Worm (Caenorhabditis elegans) whole organism, mixed stage, embryonic: Measurements from ENCODE around the gene C24B5.4.
A peak's percentile ranks its signal among the peaks of the same experiment; 100 is the strongest.

Source experiments
- M03D4.4 ChIP-seq: sonication (generic microtip); optimal IDR thresholded peaks from 2 replicates; lab custom pipeline; 2017; ENCODE audit warnings: mild to moderate bottlenecking, missing genetic modification characterization, missing compliant biosample characterization
- bed-3 ChIP-seq: fragments of 200-800 bp; sonication (Bioruptor generic); optimal IDR thresholded peaks from 3 replicates; lab custom pipeline; 2018; ENCODE audit warnings: mild to moderate bottlenecking, missing genetic modification characterization, moderate library complexity, missing compliant biosample characterization
- blmp-1 ChIP-seq: fragments of 150-350 bp; optimal IDR thresholded peaks from 2 replicates; lab custom pipeline; 2014; ENCODE audit warnings: missing biosample characterization, missing genetic modification characterization
- ceh-43 ChIP-seq: fragments of 200-800 bp; sonication (Bioruptor generic); optimal IDR thresholded peaks from 2 replicates; lab custom pipeline; 2018; ENCODE audit warnings: mild to moderate bottlenecking, missing genetic modification characterization, moderate library complexity, missing compliant biosample characterization
- ceh-83 ChIP-seq: fragments of 200-800 bp; sonication (Bioruptor generic); optimal IDR thresholded peaks from 2 replicates; lab custom pipeline; 2018; ENCODE audit warnings: mild to moderate bottlenecking, missing genetic modification characterization, missing compliant biosample characterization
- ces-1 ChIP-seq: fragments of 150-350 bp; optimal IDR thresholded peaks from 2 replicates; lab custom pipeline; 2014; ENCODE audit warnings: missing biosample characterization, missing genetic modification reagents, missing genetic modification characterization
- cnd-1 ChIP-seq: fragments of 200-800 bp; sonication (Bioruptor generic); optimal IDR thresholded peaks from 2 replicates; lab custom pipeline; 2018; ENCODE audit warnings: mild to moderate bottlenecking, missing genetic modification characterization, missing compliant biosample characterization
- drap-1 ChIP-seq: fragments of 200-800 bp; sonication (Bioruptor generic); optimal IDR thresholded peaks from 3 replicates; lab custom pipeline; 2018; ENCODE audit warnings: mild to moderate bottlenecking, missing genetic modification characterization, missing compliant biosample characterization
- elt-1 ChIP-seq: sonication (generic microtip); optimal IDR thresholded peaks from 2 replicates; lab custom pipeline; 2017; ENCODE audit warnings: missing genetic modification characterization, mild to moderate bottlenecking, missing compliant biosample characterization, antibody characterized with exemption, moderate library complexity, borderline replicate concordance; ENCODE audit not compliant: insufficient read depth
- elt-3 ChIP-seq: fragments of 150-350 bp; optimal IDR thresholded peaks from 2 replicates; lab custom pipeline; 2014; ENCODE audit warnings: missing biosample characterization, missing genetic modification characterization
- flh-1 ChIP-seq: fragments of 200-800 bp; sonication (Bioruptor generic); optimal IDR thresholded peaks from 2 replicates; lab custom pipeline; 2018; ENCODE audit warnings: mild to moderate bottlenecking, missing genetic modification characterization, moderate library complexity, missing compliant biosample characterization
- ham-2 ChIP-seq: fragments of 200-800 bp; sonication (Bioruptor generic); optimal IDR thresholded peaks from 2 replicates; lab custom pipeline; 2018; ENCODE audit warnings: mild to moderate bottlenecking, missing genetic modification characterization, missing compliant biosample characterization
- hlh-1 ChIP-seq: fragments of 150-350 bp; optimal IDR thresholded peaks from 2 replicates; lab custom pipeline; 2014; ENCODE audit warnings: missing biosample characterization, missing genetic modification reagents, missing genetic modification characterization
- lin-13 ChIP-seq: fragments of 150-350 bp; optimal IDR thresholded peaks from 2 replicates; lab custom pipeline; 2014; ENCODE audit warnings: missing biosample characterization, missing genetic modification characterization
- lin-32 ChIP-seq: fragments of 200-800 bp; sonication (Bioruptor generic); optimal IDR thresholded peaks from 2 replicates; lab custom pipeline; 2018; ENCODE audit warnings: mild to moderate bottlenecking, missing genetic modification characterization, missing compliant biosample characterization
- lsy-2 ChIP-seq: fragments of 150-350 bp; optimal IDR thresholded peaks from 2 replicates; lab custom pipeline; 2014; ENCODE audit warnings: missing biosample characterization, missing genetic modification characterization
- mab-5 ChIP-seq: fragments of 150-350 bp; optimal IDR thresholded peaks from 2 replicates; lab custom pipeline; 2014; ENCODE audit warnings: missing biosample characterization, missing genetic modification characterization
- mep-1 ChIP-seq: fragments of 150-350 bp; optimal IDR thresholded peaks from 2 replicates; lab custom pipeline; 2017; ENCODE audit warnings: missing biosample characterization, missing genetic modification reagents, missing genetic modification characterization, inconsistent platforms
- mls-2 ChIP-seq: sonication (generic microtip); optimal IDR thresholded peaks from 2 replicates; lab custom pipeline; 2016; ENCODE audit warnings: mild to moderate bottlenecking, missing genetic modification characterization, moderate library complexity, missing compliant biosample characterization
- nhr-12 ChIP-seq: fragments of 150-350 bp; optimal IDR thresholded peaks from 2 replicates; lab custom pipeline; 2014; ENCODE audit warnings: missing biosample characterization, missing genetic modification characterization
- nhr-2 ChIP-seq: fragments of 150-350 bp; optimal IDR thresholded peaks from 2 replicates; lab custom pipeline; 2014; ENCODE audit warnings: missing biosample characterization, missing genetic modification characterization
- nhr-237 ChIP-seq: fragments of 150-350 bp; optimal IDR thresholded peaks from 2 replicates; lab custom pipeline; 2014; ENCODE audit warnings: missing biosample characterization, missing genetic modification characterization
- nhr-28 ChIP-seq: fragments of 150-350 bp; optimal IDR thresholded peaks from 2 replicates; lab custom pipeline; 2014; ENCODE audit warnings: missing biosample characterization, missing genetic modification characterization
- nhr-76 ChIP-seq: sonication (generic microtip); optimal IDR thresholded peaks from 2 replicates; lab custom pipeline; 2017; ENCODE audit warnings: missing biosample characterization, missing genetic modification characterization
- pha-4 ChIP-seq: fragments of 150-350 bp; optimal IDR thresholded peaks from 2 replicates; lab custom pipeline; 2018; ENCODE audit warnings: missing biosample characterization, missing genetic modification reagents, missing genetic modification characterization
- sem-2 ChIP-seq: fragments of 200-800 bp; sonication (Bioruptor generic); optimal IDR thresholded peaks from 2 replicates; lab custom pipeline; 2018; ENCODE audit warnings: mild to moderate bottlenecking, missing genetic modification characterization, missing compliant biosample characterization
- snpc-4 ChIP-seq: fragments of 150-350 bp; optimal IDR thresholded peaks from 2 replicates; lab custom pipeline; 2014; ENCODE audit warnings: missing biosample characterization, missing genetic modification characterization
- sptf-1 ChIP-seq: sonication (generic microtip); optimal IDR thresholded peaks from 2 replicates; lab custom pipeline; 2017; ENCODE audit warnings: mild to moderate bottlenecking, missing genetic modification characterization, moderate library complexity, missing compliant biosample characterization
- tbx-8 ChIP-seq: fragments of 200-800 bp; sonication (Bioruptor generic); optimal IDR thresholded peaks from 2 replicates; lab custom pipeline; 2018; ENCODE audit warnings: mild to moderate bottlenecking, missing genetic modification characterization, moderate library complexity, missing compliant biosample characterization
- unc-120 ChIP-seq: sonication (generic microtip); optimal IDR thresholded peaks from 2 replicates; lab custom pipeline; 2017; ENCODE audit warnings: missing genetic modification characterization, missing compliant biosample characterization; ENCODE audit not compliant: poor library complexity, severe bottlenecking
- unc-39 ChIP-seq: fragments of 150-350 bp; optimal IDR thresholded peaks from 2 replicates; lab custom pipeline; 2014; ENCODE audit warnings: missing biosample characterization, missing genetic modification characterization
- unc-62 ChIP-seq: fragments of 150-350 bp; optimal IDR thresholded peaks from 2 replicates; lab custom pipeline; 2014; ENCODE audit warnings: missing biosample characterization, missing genetic modification reagents, missing genetic modification characterization
- zip-8 ChIP-seq: fragments of 150-350 bp; optimal IDR thresholded peaks from 2 replicates; lab custom pipeline; 2014; ENCODE audit warnings: missing biosample characterization, missing genetic modification characterization
- ztf-11 ChIP-seq: fragments of 150-350 bp; optimal IDR thresholded peaks from 2 replicates; lab custom pipeline; 2014; ENCODE audit warnings: missing biosample characterization, missing genetic modification characterization

The C24B5.4 gene

DNA sequence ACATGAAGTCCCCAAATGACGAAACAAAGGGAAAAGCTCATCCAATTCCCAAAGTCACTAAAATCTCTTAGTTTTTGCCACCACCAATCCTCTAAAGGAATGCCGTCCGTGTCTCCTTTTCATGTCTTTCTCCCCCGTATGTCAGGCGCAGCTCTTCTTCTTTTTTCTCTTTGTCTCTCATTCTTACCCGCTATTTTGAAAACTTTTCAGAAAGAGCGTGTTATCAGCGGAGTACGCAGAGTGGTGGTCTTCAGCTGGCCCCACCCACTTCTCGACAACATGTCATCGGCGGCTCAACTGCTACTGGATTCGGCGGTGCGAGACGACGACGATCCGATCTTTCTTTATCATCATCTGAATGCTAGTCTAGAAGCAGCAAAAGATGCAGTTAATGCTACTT, 5.7 kb downstream of the C24B5.4 start, which contains the start of gene sphr-1:
Gene sphr-1, plus strand, starts transcription at position 205 of the 400 bp plus-strand sequence.
- no peak for TF ChIP-seq ztf-11
- no peak for TF ChIP-seq mep-1 (tag; lab: Kevin White, UChicago)
- TF ChIP-seq lsy-2: no peak
- TF ChIP-seq snpc-4 (tag; lab: Kevin White, UChicago): no peak
- no peak for TF ChIP-seq elt-3 (tag; lab: Kevin White, UChicago)
- no peak for TF ChIP-seq bed-3
- TF ChIP-seq tbx-8 (GFP tag; lab: Kevin White, UChicago): no peak
- TF ChIP-seq unc-62: no peak
- no peak for TF ChIP-seq nhr-2
- no peak for TF ChIP-seq flh-1
- TF ChIP-seq elt-1 (tag; lab: Kevin White, UChicago): no peak
- no peak for TF ChIP-seq pha-4

DNA sequence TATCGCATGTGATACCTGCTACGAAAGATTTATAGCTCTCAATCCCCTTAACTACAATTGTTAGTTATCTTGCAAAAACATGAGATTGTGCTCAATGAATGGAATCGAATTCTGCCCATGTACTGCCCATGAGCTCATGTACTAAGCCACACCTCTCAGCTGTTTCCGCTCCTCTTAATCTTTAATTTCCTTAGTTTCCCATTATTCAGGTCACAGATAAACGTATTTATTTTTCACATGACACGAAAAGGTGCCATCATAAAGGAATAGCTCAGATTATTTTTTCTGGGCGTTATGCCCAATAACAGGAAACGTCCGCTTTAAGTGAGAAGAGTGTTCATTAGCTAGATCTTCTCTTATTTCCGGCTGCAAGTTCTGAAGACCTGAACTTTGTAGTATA, 11.1 kb downstream of the C24B5.4 start:
- no peak for TF ChIP-seq pha-4
- TF ChIP-seq nhr-76 (tag; lab: Kevin White, UChicago): no peak
- TF ChIP-seq hlh-1 (tag; lab: Kevin White, UChicago): no peak
- TF ChIP-seq flh-1: no peak
- no peak for TF ChIP-seq nhr-237
- no peak for TF ChIP-seq blmp-1 (tag; lab: Kevin White, UChicago)
- no peak for TF ChIP-seq mep-1 (tag; lab: Kevin White, UChicago)
- TF ChIP-seq unc-39 (tag; lab: Kevin White, UChicago): no peak
- TF ChIP-seq cnd-1 (tag; lab: Kevin White, UChicago): no peak
- TF ChIP-seq bed-3: no peak

DNA sequence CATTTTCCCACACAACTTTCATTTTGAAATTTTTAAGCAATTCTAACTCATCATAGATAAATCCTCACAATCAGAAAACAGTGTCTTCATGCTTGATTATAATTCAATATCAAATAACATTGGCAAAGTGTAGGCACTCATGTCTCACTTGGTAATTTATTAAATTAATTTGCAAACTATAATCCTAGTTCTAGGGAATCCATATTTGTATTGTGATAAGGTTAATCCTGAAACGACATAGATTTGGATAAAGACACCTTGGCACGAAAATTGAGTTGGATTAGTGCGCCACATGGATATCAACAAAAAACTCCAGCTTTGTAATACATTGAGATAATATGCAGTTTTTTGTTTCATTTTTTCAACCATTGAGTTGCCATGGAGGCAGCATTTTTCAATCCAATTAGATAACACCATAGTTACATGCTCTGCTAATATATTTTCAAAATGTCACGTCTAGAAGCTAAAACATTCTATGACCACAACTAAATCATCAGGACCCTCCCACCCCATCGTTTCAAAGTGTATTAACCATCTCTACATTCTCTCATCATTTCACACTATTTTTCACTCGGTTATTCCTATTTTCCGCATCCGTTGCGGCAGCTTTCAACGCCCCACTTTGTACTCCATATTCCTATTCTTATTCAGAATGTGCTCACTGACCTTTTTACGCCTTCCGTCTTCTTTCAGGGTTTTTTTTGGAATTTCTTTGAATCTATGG, 13.2 kb downstream of the C24B5.4 start:
- no peak for TF ChIP-seq blmp-1 (tag; lab: Kevin White, UChicago)
- peak; percentile 78 for TF ChIP-seq ces-1
- TF ChIP-seq, all 35 proteins: peak for 1

DNA sequence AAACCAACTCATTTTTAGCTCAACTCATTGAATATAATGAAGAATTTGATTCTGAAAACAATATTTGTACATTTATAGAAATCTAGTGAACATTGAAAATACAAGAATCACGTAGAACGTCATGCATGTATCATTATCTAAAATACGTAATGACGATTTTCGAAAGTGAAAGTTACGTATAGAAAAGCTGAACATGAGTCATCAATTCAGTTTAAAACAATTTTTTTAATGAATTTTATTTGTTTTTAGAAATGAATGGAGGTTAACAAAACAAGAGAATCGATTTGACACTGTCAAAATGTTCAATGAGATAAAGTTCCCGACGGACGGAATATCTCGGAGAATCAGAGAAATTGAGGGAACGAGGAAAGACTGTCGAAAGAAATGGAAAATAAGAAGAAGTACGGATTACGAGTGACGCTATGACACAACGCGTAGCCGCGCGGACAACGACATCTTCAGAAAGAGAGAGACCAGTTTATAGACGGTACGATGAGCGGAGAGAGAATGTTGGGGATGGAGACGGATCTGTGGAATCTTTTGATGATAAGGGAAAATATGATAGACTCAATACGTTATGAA, 15.4 kb downstream of the C24B5.4 start, which contains the start of gene ptr-1:
Gene ptr-1, minus strand, starts transcription at position 51 of the 582 bp plus-strand sequence.
- TF ChIP-seq unc-120 (tag; lab: Kevin White, UChicago) (no peak), zip-8 (tag; lab: Kevin White, UChicago) (no peak), ham-2 (GFP tag; lab: Kevin White, UChicago) (peak; percentile 13), blmp-1 (tag; lab: Kevin White, UChicago) (peak; percentile 32), elt-1 (tag; lab: Kevin White, UChicago) (no peak), mab-5 (tag; lab: Kevin White, UChicago) (no peak), nhr-12 (no peak)

DNA sequence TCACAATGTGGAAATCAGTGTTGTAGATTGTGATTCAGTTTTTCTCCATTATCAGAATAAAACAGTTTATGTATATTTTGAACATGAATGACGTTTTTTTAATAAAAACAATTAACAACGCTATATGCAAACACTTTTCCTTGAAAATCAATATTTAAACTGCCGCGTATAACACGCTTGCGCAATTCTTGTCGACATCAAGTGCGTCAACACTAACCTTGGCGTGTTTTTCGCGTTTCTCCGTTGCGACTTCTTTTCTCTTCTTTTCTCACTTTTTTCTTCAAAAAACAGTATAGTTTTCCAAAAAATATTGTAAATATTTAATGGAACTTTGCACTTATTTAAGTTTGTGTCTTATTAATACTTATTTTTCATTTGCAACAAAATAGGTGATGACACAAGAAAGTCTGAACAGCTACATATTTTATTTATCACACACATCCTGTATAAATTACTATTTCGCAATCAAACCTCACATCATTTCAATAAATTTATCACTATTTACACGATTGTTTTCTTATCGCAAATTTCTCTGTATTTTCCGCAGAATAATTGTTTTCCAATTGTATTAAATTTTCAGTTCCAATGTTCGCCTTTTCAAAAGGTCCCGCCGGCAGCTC, 21.8 kb downstream of the C24B5.4 start, which contains the start of gene spas-1:
Gene spas-1, plus strand, starts transcription at position 572 of the 620 bp plus-strand sequence.
- TF ChIP-seq M03D4.4 (tag; lab: Kevin White, UChicago): peak; percentile 60
- TF ChIP-seq nhr-28: no peak
- no peak for TF ChIP-seq sptf-1 (tag; lab: Kevin White, UChicago)
- TF ChIP-seq mab-5 (tag; lab: Kevin White, UChicago): no peak
- TF ChIP-seq drap-1 (GFP tag; lab: Kevin White, UChicago): peak; percentile 34
- no peak for TF ChIP-seq ceh-83 (GFP tag; lab: Kevin White, UChicago)
- peak; percentile 56 for TF ChIP-seq ceh-43 (GFP tag; lab: Kevin White, UChicago)
- peak; percentile 62 for TF ChIP-seq zip-8 (tag; lab: Kevin White, UChicago)
- TF ChIP-seq lin-32 (GFP tag; lab: Kevin White, UChicago): peak; percentile 42
- no peak for TF ChIP-seq lsy-2
- TF ChIP-seq lin-13: peak; percentile 78
- TF ChIP-seq sem-2: no peak
- peak; percentile 86 for TF ChIP-seq nhr-237
- TF ChIP-seq mep-1 (tag; lab: Kevin White, UChicago): peak; percentile 93
- TF ChIP-seq pha-4: peak; percentile 84
- no peak for TF ChIP-seq elt-1 (tag; lab: Kevin White, UChicago)
- peak; percentile 15 for TF ChIP-seq nhr-2
- TF ChIP-seq mls-2 (tag; lab: Kevin White, UChicago): peak; percentile 32
- no peak for TF ChIP-seq nhr-12
- TF ChIP-seq unc-62: peak; percentile 38
